Worm (Caenorhabditis elegans) whole organism, L2 larva: ENCODE measurements around the gene C02F5.10.

Experiments used
- Y55F3AM.14 ChIP-seq: fragments of 200-800 bp; sonication (Bioruptor generic); optimal IDR thresholded peaks from 2 replicates; lab custom pipeline; 2018; ENCODE audit warnings: mild to moderate bottlenecking, missing genetic modification characterization, missing compliant biosample characterization
- ama-1 ChIP-seq: fragments of 150-350 bp; optimal IDR thresholded peaks from 2 replicates; lab custom pipeline; 2018; ENCODE audit warnings: inconsistent platforms
- lin-39 ChIP-seq: fragments of 150-350 bp; optimal IDR thresholded peaks from 2 replicates; lab custom pipeline; 2014; ENCODE audit warnings: missing biosample characterization, missing genetic modification reagents, missing genetic modification characterization
- nhr-10 ChIP-seq: sonication (generic microtip); optimal IDR thresholded peaks from 2 replicates; lab custom pipeline; 2017; ENCODE audit warnings: missing biosample characterization, missing genetic modification characterization
- nhr-11 ChIP-seq: fragments of 150-350 bp; optimal IDR thresholded peaks from 2 replicates; lab custom pipeline; 2014; ENCODE audit warnings: missing biosample characterization, missing genetic modification characterization
- nhr-12 ChIP-seq: fragments of 150-350 bp; optimal IDR thresholded peaks from 2 replicates; lab custom pipeline; 2014; ENCODE audit warnings: missing biosample characterization, missing genetic modification characterization
- nhr-6 ChIP-seq: fragments of 150-350 bp; optimal IDR thresholded peaks from 2 replicates; lab custom pipeline; 2014; ENCODE audit warnings: missing biosample characterization, missing genetic modification characterization
- sma-3 ChIP-seq: sonication (generic microtip); optimal IDR thresholded peaks from 2 replicates; lab custom pipeline; 2016; ENCODE audit warnings: missing genetic modification reagents, missing genetic modification characterization, missing compliant biosample characterization
- unc-39 ChIP-seq: fragments of 150-350 bp; optimal IDR thresholded peaks from 2 replicates; lab custom pipeline; 2014; ENCODE audit warnings: missing biosample characterization, missing genetic modification characterization
- zag-1 ChIP-seq: fragments of 150-350 bp; optimal IDR thresholded peaks from 2 replicates; lab custom pipeline; 2014; ENCODE audit warnings: missing biosample characterization, missing genetic modification characterization
- ztf-1 ChIP-seq: fragments of 200-800 bp; sonication (Bioruptor generic); conservative IDR thresholded peaks from 2 replicates; pipeline ENCODE4 v1.3.6; 2022; ENCODE audit warnings: missing genetic modification characterization, missing compliant biosample characterization
- ztf-4 ChIP-seq: fragments of 150-350 bp; optimal IDR thresholded peaks from 2 replicates; lab custom pipeline; 2014; ENCODE audit warnings: missing biosample characterization, missing genetic modification characterization

DNA sequence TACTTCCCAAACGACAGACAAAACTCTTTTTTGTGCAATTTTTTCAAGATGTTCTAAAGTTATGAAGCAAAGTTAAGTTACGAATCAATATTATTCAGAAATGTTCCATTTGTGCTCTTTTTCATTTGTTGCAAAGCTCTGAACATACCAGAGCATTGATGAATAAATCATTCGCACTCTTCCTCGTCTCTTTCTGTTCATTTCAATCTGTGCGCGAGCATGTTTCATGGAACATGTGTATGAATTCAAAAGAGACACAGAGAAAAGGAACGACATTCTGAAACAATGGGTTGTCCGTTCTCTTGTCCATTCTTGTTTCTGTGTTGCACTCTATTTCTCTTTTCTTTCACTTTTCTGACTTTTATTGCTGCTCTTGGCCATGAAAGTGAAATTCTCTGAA is 31.1 kb upstream of the C02F5.10 start:
- TF ChIP-seq ztf-1 (no peak), ztf-4 (tag; lab: Kevin White, UChicago) (no peak), nhr-11 (tag; lab: Kevin White, UChicago) (no peak), zag-1 (no peak), lin-39 (tag; lab: Kevin White, UChicago) (no peak), nhr-6 (tag; lab: Kevin White, UChicago) (no peak), ama-1 (no peak), nhr-12 (tag; lab: Kevin White, UChicago) (no peak), Y55F3AM.14 (GFP tag; lab: Kevin White, UChicago) (no peak), sma-3 (GFP tag; lab: Kevin White, UChicago) (no peak), unc-39 (tag; lab: Kevin White, UChicago) (no peak), nhr-10 (tag; lab: Kevin White, UChicago) (no peak)
